Worm (Caenorhabditis elegans) whole organism, L4/young adult: ENCODE measurements around the gene Y46C8AM.1.
"Not testable (repeated sequence)": the region's sequence is repeated elsewhere in the genome, so short reads cannot be mapped to it uniquely, and the experiment has no call there.

ENCODE experiments used
- W03F9.2 ChIP-seq: fragments of 150-350 bp; optimal IDR thresholded peaks from 2 replicates; lab custom pipeline; 2014; ENCODE audit warnings: missing biosample characterization, missing genetic modification characterization
- him-1 ChIP-seq: sonication (generic microtip); optimal IDR thresholded peaks from 2 replicates; lab custom pipeline; 2016; ENCODE audit warnings: missing genotype, missing genetic modification reagents, missing genetic modification characterization, missing compliant biosample characterization

DNA sequence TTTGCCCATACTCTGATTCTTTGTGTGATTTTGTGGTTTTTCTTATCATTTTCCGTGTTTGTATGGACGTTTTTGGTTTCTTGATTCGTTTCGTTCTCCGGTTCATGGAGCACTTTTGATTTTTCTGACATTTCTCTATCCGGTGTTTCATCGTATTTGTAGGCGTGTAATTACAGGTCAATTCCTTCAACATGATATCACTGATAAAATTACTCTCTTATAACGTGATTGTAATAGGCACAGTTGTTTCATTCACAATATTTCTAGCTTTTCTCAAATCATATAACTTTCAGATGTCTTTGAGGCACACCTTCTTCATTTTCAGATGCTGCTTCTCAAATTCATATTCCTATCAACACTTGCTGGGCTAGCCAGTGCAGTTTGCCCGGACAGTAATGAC, 30.3 kb upstream of the Y46C8AM.1 start, which contains the start of gene clec-70:
- not testable (repeated sequence) for TF ChIP-seq him-1; W03F9.2 (tag; lab: Kevin White, UChicago)
